Worm (Caenorhabditis elegans) whole organism, L1 larva: Measurements from ENCODE around the gene lat-2.

Source experiments
- C04F5.9 ChIP-seq: sonication (generic microtip); optimal IDR thresholded peaks from 2 replicates; lab custom pipeline; 2016; ENCODE audit warnings: missing genetic modification characterization, missing compliant biosample characterization
- C16A3.4 ChIP-seq: fragments of 150-350 bp; optimal IDR thresholded peaks from 2 replicates; lab custom pipeline; 2014; ENCODE audit warnings: missing biosample characterization, missing genetic modification characterization
- F16B12.6 ChIP-seq: fragments of 150-350 bp; optimal IDR thresholded peaks from 2 replicates; lab custom pipeline; 2014; ENCODE audit warnings: missing biosample characterization, missing genetic modification characterization
- Y116A8C.19 ChIP-seq: sonication (generic microtip); optimal IDR thresholded peaks from 2 replicates; lab custom pipeline; 2016; ENCODE audit warnings: missing compliant biosample characterization, missing genetic modification characterization, borderline replicate concordance
- aly-2 ChIP-seq: fragments of 150-350 bp; optimal IDR thresholded peaks from 2 replicates; lab custom pipeline; 2014; ENCODE audit warnings: missing biosample characterization, missing genetic modification characterization
- ama-1 ChIP-seq: fragments of 150-350 bp; optimal IDR thresholded peaks from 2 replicates; lab custom pipeline; 2014
- blmp-1 ChIP-seq: fragments of 150-350 bp; optimal IDR thresholded peaks from 2 replicates; lab custom pipeline; 2014; ENCODE audit warnings: missing biosample characterization, missing genetic modification characterization
- ceh-63 ChIP-seq: fragments of 200-800 bp; sonication (Bioruptor generic); optimal IDR thresholded peaks from 2 replicates; lab custom pipeline; 2018; ENCODE audit warnings: mild to moderate bottlenecking, missing genetic modification characterization, missing compliant biosample characterization
- ceh-8 ChIP-seq: fragments of 200-800 bp; sonication (Bioruptor generic); optimal IDR thresholded peaks from 2 replicates; lab custom pipeline; 2018; ENCODE audit warnings: mild to moderate bottlenecking, missing genetic modification characterization, moderate library complexity, missing compliant biosample characterization
- ceh-88 ChIP-seq: fragments of 200-800 bp; sonication (Bioruptor generic); IDR thresholded peaks from 2 replicates; pipeline ENCODE4 v1.3.6; 2022; ENCODE audit warnings: missing genetic modification characterization, missing compliant biosample characterization
- ceh-90 ChIP-seq: sonication (generic microtip); optimal IDR thresholded peaks from 2 replicates; lab custom pipeline; 2016; ENCODE audit warnings: missing genetic modification characterization, missing compliant biosample characterization
- ces-1 ChIP-seq: fragments of 150-350 bp; optimal IDR thresholded peaks from 2 replicates; lab custom pipeline; 2014; ENCODE audit warnings: missing biosample characterization, missing genetic modification reagents, missing genetic modification characterization
- dsc-1 ChIP-seq: sonication (generic microtip); optimal IDR thresholded peaks from 2 replicates; lab custom pipeline; 2016; ENCODE audit warnings: mild to moderate bottlenecking, missing genetic modification characterization, missing compliant biosample characterization
- efl-3 ChIP-seq: fragments of 200-800 bp; sonication (Bioruptor generic); optimal IDR thresholded peaks from 2 replicates; lab custom pipeline; 2018; ENCODE audit warnings: mild to moderate bottlenecking, missing genetic modification characterization, missing compliant biosample characterization
- egl-13 ChIP-seq: sonication (generic microtip); optimal IDR thresholded peaks from 2 replicates; lab custom pipeline; 2016; ENCODE audit warnings: missing genotype, missing genetic modification reagents, missing genetic modification characterization, missing compliant biosample characterization
- egl-27 ChIP-seq, 2 experiments: fragments of 150-350 bp in 1 of 2; sonication (generic microtip); optimal IDR thresholded peaks; 3 replicates each; lab custom pipeline; 2017 to 2018; ENCODE audit warnings: missing biosample characterization in 2 of 2, missing genetic modification characterization in 2 of 2, missing genetic modification reagents in 2 of 2
- fos-1 ChIP-seq: fragments of 150-350 bp; optimal IDR thresholded peaks from 2 replicates; lab custom pipeline; 2014; ENCODE audit warnings: missing biosample characterization, missing genetic modification characterization
- grh-1 ChIP-seq: fragments of 200-800 bp; sonication (Bioruptor generic); IDR thresholded peaks from 2 replicates; pipeline ENCODE4 v1.3.6; 2022; ENCODE audit warnings: missing genetic modification reagents, missing genetic modification characterization, missing compliant biosample characterization
- hpl-2 ChIP-seq: fragments of 150-350 bp; optimal IDR thresholded peaks from 2 replicates; lab custom pipeline; 2014; ENCODE audit warnings: missing biosample characterization, missing genetic modification reagents, missing genetic modification characterization
- irx-1 ChIP-seq: sonication (generic microtip); optimal IDR thresholded peaks from 2 replicates; lab custom pipeline; 2016; ENCODE audit warnings: missing genetic modification characterization, missing compliant biosample characterization
- lin-13 ChIP-seq: fragments of 150-350 bp; optimal IDR thresholded peaks from 2 replicates; lab custom pipeline; 2014; ENCODE audit warnings: missing biosample characterization, missing genetic modification reagents, missing genetic modification characterization
- lin-14 ChIP-seq: fragments of 200-800 bp; sonication (Bioruptor generic); optimal IDR thresholded peaks from 2 replicates; lab custom pipeline; 2018; ENCODE audit warnings: mild to moderate bottlenecking, missing genetic modification characterization, moderate library complexity, missing compliant biosample characterization
- mab-9 ChIP-seq: fragments of 200-800 bp; sonication (Bioruptor generic); IDR thresholded peaks from 2 replicates; pipeline ENCODE4 v1.3.6; 2022; ENCODE audit warnings: missing genetic modification reagents, missing genetic modification characterization, missing compliant biosample characterization
- mdl-1 ChIP-seq, 2 experiments: fragments of 150-350 bp; optimal IDR thresholded peaks; 2 replicates each; lab custom pipeline; 2014 to 2017; ENCODE audit warnings: missing biosample characterization in 2 of 2, missing genetic modification characterization in 2 of 2, inconsistent platforms in 1 of 2
- nhr-20 ChIP-seq: sonication (generic microtip); optimal IDR thresholded peaks from 2 replicates; lab custom pipeline; 2016; ENCODE audit warnings: mild to moderate bottlenecking, missing genetic modification characterization, missing compliant biosample characterization
- nhr-28 ChIP-seq: fragments of 150-350 bp; optimal IDR thresholded peaks from 2 replicates; lab custom pipeline; 2014; ENCODE audit warnings: missing biosample characterization, missing genetic modification characterization
- nhr-47 ChIP-seq: sonication (generic microtip); optimal IDR thresholded peaks from 2 replicates; lab custom pipeline; 2016; ENCODE audit warnings: mild to moderate bottlenecking, missing genetic modification characterization, moderate library complexity, missing compliant biosample characterization
- nhr-71 ChIP-seq: sonication (generic microtip); optimal IDR thresholded peaks from 2 replicates; lab custom pipeline; 2016; ENCODE audit warnings: mild to moderate bottlenecking, missing genetic modification characterization, moderate library complexity, missing compliant biosample characterization
- nhr-77 ChIP-seq: fragments of 150-350 bp; optimal IDR thresholded peaks from 2 replicates; lab custom pipeline; 2014; ENCODE audit warnings: missing biosample characterization, missing genetic modification characterization
- pqm-1 ChIP-seq: sonication (generic microtip); optimal IDR thresholded peaks from 3 replicates; lab custom pipeline; 2017; ENCODE audit warnings: missing biosample characterization, missing genetic modification characterization
- rnt-1 ChIP-seq: sonication (generic microtip); optimal IDR thresholded peaks from 2 replicates; lab custom pipeline; 2016; ENCODE audit warnings: mild to moderate bottlenecking, missing genetic modification characterization, moderate library complexity, missing compliant biosample characterization
- snu-23 ChIP-seq: sonication (generic microtip); optimal IDR thresholded peaks from 2 replicates; lab custom pipeline; 2016; ENCODE audit warnings: missing genetic modification characterization, missing compliant biosample characterization
- sup-37 ChIP-seq: fragments of 200-800 bp; sonication (Bioruptor generic); optimal IDR thresholded peaks from 2 replicates; lab custom pipeline; 2018; ENCODE audit warnings: mild to moderate bottlenecking, missing genetic modification characterization, missing compliant biosample characterization
- tbx-2 ChIP-seq: sonication (generic microtip); optimal IDR thresholded peaks from 2 replicates; lab custom pipeline; 2016; ENCODE audit warnings: missing genetic modification characterization, missing compliant biosample characterization
- tlp-1 ChIP-seq: fragments of 150-350 bp; optimal IDR thresholded peaks from 2 replicates; lab custom pipeline; 2014; ENCODE audit warnings: missing biosample characterization, missing genetic modification characterization
- unc-130 ChIP-seq: fragments of 150-350 bp; optimal IDR thresholded peaks from 2 replicates; lab custom pipeline; 2017; ENCODE audit warnings: missing biosample characterization, missing genetic modification characterization, inconsistent platforms

Gene lat-2

ce11 chrII:4326420-4326819 is 32.4 kb upstream of the lat-2 start, which contains the start of gene pfd-2:
Gene pfd-2, plus strand, starts transcription at chrII:4326720.
- TF ChIP-seq F16B12.6 = no peak
- TF ChIP-seq mdl-1 (tag; optimal IDR thresholded peaks at IDR 0.05; lab: Kevin White, UChicago) = no peak
- TF ChIP-seq tlp-1 (tag; lab: Kevin White, UChicago) = no peak
- TF ChIP-seq egl-27 (tag; optimal IDR thresholded peaks at IDR 0.05; lab: Kevin White, UChicago) = no peak
- TF ChIP-seq fos-1 = no peak
- TF ChIP-seq efl-3 (GFP tag; lab: Kevin White, UChicago) = no peak
- TF ChIP-seq unc-130 = no peak
- no peak for TF ChIP-seq sup-37 (GFP tag; lab: Kevin White, UChicago)
- TF ChIP-seq dsc-1 = no peak
- TF ChIP-seq nhr-47 = no peak

ce11 chrII:4328716-4329115 is 30.1 kb upstream of the lat-2 start, which contains the start of gene H20J04.4:
Gene H20J04.4, plus strand, starts transcription at chrII:4329016.
- no peak for TF ChIP-seq dsc-1
- no peak for TF ChIP-seq egl-13 (tag; lab: Kevin White, UChicago)
- no peak for TF ChIP-seq C04F5.9 (tag; lab: Kevin White, UChicago)
- no peak for TF ChIP-seq nhr-71 (tag; lab: Kevin White, UChicago)
- no peak for TF ChIP-seq pqm-1 (tag; lab: Kevin White, UChicago)
- TF ChIP-seq hpl-2 (GFP tag; lab: Kevin White, UChicago) = no peak
- no peak for TF ChIP-seq F16B12.6
- TF ChIP-seq tbx-2 (tag; lab: Kevin White, UChicago) = no peak
- TF ChIP-seq lin-13 (GFP tag; lab: Kevin White, UChicago) = no peak
- no peak for TF ChIP-seq ceh-88 (GFP tag; lab: Robert Waterston, UW)
- no peak for TF ChIP-seq nhr-77 (tag; lab: Kevin White, UChicago)
- no peak for TF ChIP-seq ceh-8 (GFP tag; lab: Kevin White, UChicago)

ce11 chrII:4334448-4334847 is 24.4 kb upstream of the lat-2 start, which contains the start of gene madf-3:
Gene madf-3, plus strand, starts transcription at chrII:4334748.
- TF ChIP-seq Y116A8C.19 (no peak), ama-1 (lab: Kevin White, UChicago) (no peak), aly-2 (tag; lab: Kevin White, UChicago) (no peak), mdl-1 (tag; optimal IDR thresholded peaks at IDR 0.05; lab: Kevin White, UChicago) (no peak), rnt-1 (no peak), C16A3.4 (tag; lab: Kevin White, UChicago) (no peak), blmp-1 (no peak), nhr-20 (tag; lab: Kevin White, UChicago) (no peak), mab-9 (GFP tag; lab: Robert Waterston, UW) (no peak), tbx-2 (tag; lab: Kevin White, UChicago) (no peak)

ce11 chrII:4337731-4338130 is 21.1 kb upstream of the lat-2 start:
- TF ChIP-seq F16B12.6 (no peak), ama-1 (lab: Kevin White, UChicago) (no peak), Y116A8C.19 (no peak), grh-1 (GFP tag; lab: Robert Waterston, UW) (no peak), lin-14 (GFP tag; lab: Kevin White, UChicago) (no peak), irx-1 (tag; lab: Kevin White, UChicago) (no peak), nhr-28 (no peak), tlp-1 (tag; lab: Kevin White, UChicago) (no peak), ces-1 (GFP tag; lab: Kevin White, UChicago) (no peak), snu-23 (no peak), ceh-63 (no peak), ceh-90 (tag; lab: Kevin White, UChicago) (no peak)
- TF ChIP-seq, all 84 proteins: peak for 0

ce11 chrII:4339882-4340281 is 19.0 kb upstream of the lat-2 start, which contains the start of gene athp-2:
Gene athp-2, plus strand, starts transcription at chrII:4340182.
- TF ChIP-seq ces-1 (GFP tag; lab: Kevin White, UChicago) = no peak
- no peak for TF ChIP-seq mdl-1 (tag; optimal IDR thresholded peaks at IDR 0.05; lab: Kevin White, UChicago)
